Worm (Caenorhabditis elegans) whole organism, L1 larva: ENCODE measurements around the gene C05B5.8.

ENCODE experiments used
- ama-1 ChIP-seq: fragments of 150-350 bp; optimal IDR thresholded peaks from 2 replicates; lab custom pipeline; 2014
- lin-15B ChIP-seq: fragments of 150-350 bp; sonication (generic microtip); optimal IDR thresholded peaks from 3 replicates; lab custom pipeline; 2014; ENCODE audit warnings: missing biosample characterization, missing genetic modification characterization
- lin-39 ChIP-seq: fragments of 150-350 bp; optimal IDR thresholded peaks from 2 replicates; lab custom pipeline; 2014; ENCODE audit warnings: missing biosample characterization, missing genetic modification reagents, missing genetic modification characterization
- nhr-84 ChIP-seq: sonication (generic microtip); optimal IDR thresholded peaks from 2 replicates; lab custom pipeline; 2017; ENCODE audit warnings: missing biosample characterization, missing genetic modification characterization
- pqm-1 ChIP-seq: sonication (generic microtip); optimal IDR thresholded peaks from 3 replicates; lab custom pipeline; 2017; ENCODE audit warnings: missing biosample characterization, missing genetic modification characterization

ce11 chrIII:9969371-9969770 lies 37.2 kb downstream of the C05B5.8 start:
- TF ChIP-seq ama-1 (lab: Kevin White, UChicago) (no peak), lin-15B (no peak), pqm-1 (no peak), lin-39 (no peak), nhr-84 (tag; lab: Kevin White, UChicago) (no peak)
